Worm (Caenorhabditis elegans) whole organism, L1 larva: Measurements from ENCODE around the gene nhr-283.

Source experiments
- grh-1 ChIP-seq: fragments of 200-800 bp; sonication (Bioruptor generic); IDR thresholded peaks from 2 replicates; pipeline ENCODE4 v1.3.6; 2022; ENCODE audit warnings: missing genetic modification reagents, missing genetic modification characterization, missing compliant biosample characterization
- lin-15B ChIP-seq: fragments of 150-350 bp; sonication (generic microtip); optimal IDR thresholded peaks from 3 replicates; lab custom pipeline; 2014; ENCODE audit warnings: missing biosample characterization, missing genetic modification characterization
- mdl-1 ChIP-seq, 2 experiments: fragments of 150-350 bp; optimal IDR thresholded peaks; 2 replicates each; lab custom pipeline; 2014 to 2017; ENCODE audit warnings: missing biosample characterization in 2 of 2, missing genetic modification characterization in 2 of 2, inconsistent platforms in 1 of 2
- unc-130 ChIP-seq: fragments of 150-350 bp; optimal IDR thresholded peaks from 2 replicates; lab custom pipeline; 2017; ENCODE audit warnings: missing biosample characterization, missing genetic modification characterization, inconsistent platforms

- TF ChIP-seq mdl-1 (tag; optimal IDR thresholded peaks at IDR 0.05; lab: Kevin White, UChicago) (no peak), lin-15B (no peak), grh-1 (no peak), unc-130 (tag; lab: Kevin White, UChicago) (no peak)
Measured at ce11 chrV:15733568-15733967, 43.0 kb downstream of the nhr-283 start, which contains the start of gene T23D5.3.
